Worm (Caenorhabditis elegans): ENCODE data around the gene pnc-2.

Gene pnc-2

DNA sequence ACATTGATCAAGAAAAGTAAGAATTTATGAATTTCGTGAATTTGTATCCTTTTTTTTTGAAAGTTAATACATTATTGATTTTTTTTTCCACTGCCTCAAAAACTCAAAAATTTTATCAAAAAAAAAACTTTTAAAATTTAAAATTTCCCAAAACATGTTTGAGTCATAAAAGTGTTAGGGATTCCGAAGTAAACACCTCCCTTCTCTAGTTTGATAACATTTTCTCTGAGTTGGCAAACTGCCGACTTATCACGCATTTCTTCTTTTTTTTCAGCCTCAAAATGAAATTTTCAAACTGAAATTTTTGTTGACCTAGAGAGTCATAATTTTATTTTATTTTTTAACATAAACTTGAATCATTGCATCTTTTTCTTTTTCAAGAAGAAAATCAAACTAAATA, 18.6 kb downstream of the pnc-2 start:
- TF ChIP-seq R02D3.7 (tag; optimal IDR thresholded peaks at IDR 0.05) (no peak), fkh-2 (tag; optimal IDR thresholded peaks at IDR 0.05) (no peak), ztf-11 (tag; optimal IDR thresholded peaks at IDR 0.05) (no peak), elt-1 (tag; optimal IDR thresholded peaks at IDR 0.05) (no peak), nhr-25 (tag; optimal IDR thresholded peaks at IDR 0.05) (no peak), jun-1 (tag; optimal IDR thresholded peaks at IDR 0.05) (no peak), ceh-9 (tag; optimal IDR thresholded peaks at IDR 0.05) (no peak), pha-4 (tag; optimal IDR thresholded peaks at IDR 0.05) (peak; percentile 9), nfya-1 (tag; optimal IDR thresholded peaks at IDR 0.05; ENCODE audit: insufficient read depth) (no peak), fos-1 (tag; optimal IDR thresholded peaks at IDR 0.05) (no peak), zag-1 (tag; optimal IDR thresholded peaks at IDR 0.05) (no peak), elt-2 (tag; optimal IDR thresholded peaks at IDR 0.05) (peak; percentile 25), pqm-1 (tag; optimal IDR thresholded peaks at IDR 0.05) (peak; percentile 21), fkh-10 (GFP tag; optimal IDR thresholded peaks at IDR 0.05) (no peak), ceh-82 (tag; optimal IDR thresholded peaks at IDR 0.05) (no peak), ceh-16 (tag; optimal IDR thresholded peaks at IDR 0.05) (no peak), nhr-12 (tag; optimal IDR thresholded peaks at IDR 0.05) (no peak), lin-39 (tag; optimal IDR thresholded peaks at IDR 0.05) (no peak)

DNA sequence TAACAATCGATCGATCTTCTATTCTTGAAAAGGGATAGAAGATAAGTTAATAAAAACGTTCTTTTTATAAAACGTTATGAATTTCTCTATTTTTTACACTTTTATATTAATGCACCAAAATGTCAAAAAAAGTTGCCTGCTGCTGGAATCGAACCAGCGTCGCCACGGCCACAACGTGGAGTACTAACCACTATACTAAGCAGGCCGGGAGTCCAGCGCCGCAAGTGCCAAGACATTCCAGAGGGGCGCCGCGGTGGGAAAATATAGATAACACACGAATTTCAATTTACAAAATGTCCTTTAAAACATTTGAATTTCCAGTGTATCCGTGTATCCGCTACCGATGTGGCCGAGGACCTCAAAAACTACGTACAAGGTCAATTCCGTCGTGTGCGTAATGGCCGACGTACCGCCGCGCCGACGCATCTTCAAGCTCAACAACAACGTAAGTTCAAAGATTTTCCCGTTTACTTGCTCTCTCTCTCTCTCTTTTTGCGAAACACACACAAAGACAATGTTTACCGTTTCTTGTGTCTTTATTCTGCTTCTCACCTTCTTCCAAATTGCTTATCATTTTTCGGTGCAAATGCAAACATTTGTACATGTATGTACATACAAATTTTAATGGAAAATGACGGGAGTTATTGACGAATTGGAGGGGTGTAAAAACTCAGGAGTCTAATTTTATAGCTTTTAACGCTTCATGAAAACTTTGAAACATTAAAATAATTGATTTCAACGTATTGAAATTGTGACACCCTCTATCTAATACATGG, 20.4 kb downstream of the pnc-2 start:
- peak; percentile 40 for TF ChIP-seq elt-2 (tag; optimal IDR thresholded peaks at IDR 0.05)
- TF ChIP-seq pqm-1 (tag; optimal IDR thresholded peaks at IDR 0.05), result peak; percentile 42
- peak; percentile 88 for TF ChIP-seq pha-4 (tag; optimal IDR thresholded peaks at IDR 0.05)
- TF ChIP-seq ZK546.5 (tag; optimal IDR thresholded peaks at IDR 0.05), result no peak
- TF ChIP-seq hmg-11 (tag; optimal IDR thresholded peaks at IDR 0.05), result peak; percentile 49
- no peak for TF ChIP-seq mml-1 (tag; optimal IDR thresholded peaks at IDR 0.05)
- peak; percentile 57 for TF ChIP-seq snpc-4 (tag; optimal IDR thresholded peaks at IDR 0.05)
- peak; percentile 32 for TF ChIP-seq lin-39 (tag; optimal IDR thresholded peaks at IDR 0.05)

- TF ChIP-seq eor-1 (tag; optimal IDR thresholded peaks at IDR 0.05) (no peak), ZK546.5 (tag; optimal IDR thresholded peaks at IDR 0.05) (no peak), lin-39 (tag; optimal IDR thresholded peaks at IDR 0.05) (no peak), pqm-1 (tag; optimal IDR thresholded peaks at IDR 0.05) (peak; percentile 5), mml-1 (tag; optimal IDR thresholded peaks at IDR 0.05) (no peak), elt-2 (tag; optimal IDR thresholded peaks at IDR 0.05) (peak; percentile 60), nhr-76 (tag; optimal IDR thresholded peaks at IDR 0.05) (no peak)
These were observed 23.9 kb downstream of the pnc-2 start for ce11 chrIV:14885584-14885983.

ce11 chrIV:14883812-14884211, 25.7 kb downstream of the pnc-2 start:
- TF ChIP-seq pqm-1 (tag; optimal IDR thresholded peaks at IDR 0.05), result peak; percentile 96
- TF ChIP-seq nfya-1 (tag; optimal IDR thresholded peaks at IDR 0.05; ENCODE audit: insufficient read depth), result peak; percentile 11
- TF ChIP-seq nhr-28 (tag; optimal IDR thresholded peaks at IDR 0.05), result no peak
- TF ChIP-seq hmg-11 (tag; optimal IDR thresholded peaks at IDR 0.05), result no peak
- no peak for TF ChIP-seq fos-1 (tag; optimal IDR thresholded peaks at IDR 0.05)
- no peak for TF ChIP-seq nhr-43 (tag; optimal IDR thresholded peaks at IDR 0.05; ENCODE audit: poor library complexity, severe bottlenecking)
- no peak for TF ChIP-seq nhr-67 (tag; optimal IDR thresholded peaks at IDR 0.05)
- no peak for TF ChIP-seq egl-5 (tag; optimal IDR thresholded peaks at IDR 0.05)
- no peak for TF ChIP-seq zag-1 (tag; optimal IDR thresholded peaks at IDR 0.05)
- peak; percentile 29 for TF ChIP-seq pha-4 (tag; optimal IDR thresholded peaks at IDR 0.05)
- TF ChIP-seq nhr-12 (tag; optimal IDR thresholded peaks at IDR 0.05), result no peak
- no peak for TF ChIP-seq mml-1 (tag; optimal IDR thresholded peaks at IDR 0.05)
- peak; percentile 12 for TF ChIP-seq snpc-4 (tag; optimal IDR thresholded peaks at IDR 0.05)
- TF ChIP-seq elt-2 (tag; optimal IDR thresholded peaks at IDR 0.05), result peak; percentile 95

DNA sequence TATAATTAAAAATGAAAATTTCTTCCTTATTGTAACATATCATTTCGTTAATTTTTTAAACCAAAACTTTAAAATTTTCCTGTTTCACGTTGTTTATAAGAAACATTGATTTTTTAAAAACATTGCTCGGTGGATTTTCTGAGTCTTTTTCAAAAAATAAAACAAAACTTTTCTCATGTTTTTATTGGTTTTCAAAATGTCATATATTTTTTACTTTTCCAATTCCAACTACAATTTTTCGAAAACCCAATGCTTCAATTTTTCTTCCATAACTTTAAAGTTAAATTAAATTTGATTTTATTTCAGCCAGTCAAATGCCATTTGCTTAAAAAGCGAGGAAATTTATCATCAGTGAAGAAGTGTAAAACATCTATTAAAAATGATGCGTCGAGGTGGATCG, 30.3 kb downstream of the pnc-2 start, which contains the start of gene eps-8:
TSS of gene eps-8 (plus strand) at position 301 of the 400 bp plus-strand sequence.
- no peak for TF ChIP-seq fkh-10 (GFP tag; optimal IDR thresholded peaks at IDR 0.05)
- no peak for TF ChIP-seq nhr-237 (tag; optimal IDR thresholded peaks at IDR 0.05)
- no peak for TF ChIP-seq nhr-23 (tag; optimal IDR thresholded peaks at IDR 0.05)
- TF ChIP-seq elt-2 (tag; optimal IDR thresholded peaks at IDR 0.05), result no peak
- TF ChIP-seq nhr-28 (tag; optimal IDR thresholded peaks at IDR 0.05), result no peak
- TF ChIP-seq elt-3 (tag; optimal IDR thresholded peaks at IDR 0.05), result no peak
- no peak for TF ChIP-seq lin-39 (tag; optimal IDR thresholded peaks at IDR 0.05)
- no peak for TF ChIP-seq ceh-82 (tag; optimal IDR thresholded peaks at IDR 0.05)
- TF ChIP-seq fkh-2 (tag; optimal IDR thresholded peaks at IDR 0.05), result no peak
- TF ChIP-seq lsy-12 (tag; optimal IDR thresholded peaks at IDR 0.05), result no peak
- no peak for TF ChIP-seq hmg-11 (tag; optimal IDR thresholded peaks at IDR 0.05)
- no peak for TF ChIP-seq ztf-11 (tag; optimal IDR thresholded peaks at IDR 0.05)
- no peak for TF ChIP-seq nhr-12 (tag; optimal IDR thresholded peaks at IDR 0.05)
- TF ChIP-seq unc-39 (tag; optimal IDR thresholded peaks at IDR 0.05), result no peak
- no peak for TF ChIP-seq egl-5 (tag; optimal IDR thresholded peaks at IDR 0.05)
- TF ChIP-seq nfya-1 (tag; optimal IDR thresholded peaks at IDR 0.05; ENCODE audit: insufficient read depth), result no peak
- TF ChIP-seq R02D3.7 (tag; optimal IDR thresholded peaks at IDR 0.05), result no peak

Data from whole organism, L3 larva.